Fruit fly (Drosophila melanogaster): ENCODE results near the gene CG14050.

- TF ChIP-seq usp (GFP tag; optimal IDR thresholded peaks at IDR 0.05) (no peak), CG32264 (GFP tag; optimal IDR thresholded peaks at IDR 0.05) (no peak), CG9705 (GFP tag; optimal IDR thresholded peaks at IDR 0.05) (no peak)
These were observed 19.3 kb downstream of the CG14050 start for dm6 chrX:2306760-2307159.

All from whole organism, wandering third instar larva.